Fruit fly (Drosophila melanogaster) whole organism, adult: ENCODE measurements around the gene dsx-c73A.

Source experiments
- CG12768 ChIP-seq: fragments of 200-800 bp; sonication (Bioruptor generic); optimal IDR thresholded peaks from 2 replicates; lab custom pipeline; 2017; ENCODE audit warnings: missing biosample characterization, missing genetic modification characterization, mild to moderate bottlenecking, moderate library complexity, missing genetic modification reagents
- Clk ChIP-seq: fragments of 200-800 bp; sonication (Bioruptor generic); optimal IDR thresholded peaks from 2 replicates; lab custom pipeline; 2017; ENCODE audit warnings: missing biosample characterization, missing genetic modification characterization
- Hr96 ChIP-seq: fragments of 200-800 bp; sonication (Bioruptor generic); optimal IDR thresholded peaks from 2 replicates; lab custom pipeline; 2016; ENCODE audit warnings: missing biosample characterization, missing genetic modification characterization
- Mnt ChIP-seq: fragments of 200-800 bp; sonication (Bioruptor generic); optimal IDR thresholded peaks from 2 replicates; lab custom pipeline; 2016; ENCODE audit warnings: missing biosample characterization, mild to moderate bottlenecking, missing genetic modification characterization
- cic ChIP-seq: fragments of 200-800 bp; sonication (Bioruptor generic); optimal IDR thresholded peaks from 2 replicates; lab custom pipeline; 2017; ENCODE audit warnings: missing biosample characterization, mild to moderate bottlenecking, missing genetic modification characterization, moderate library complexity
- tj ChIP-seq: fragments of 200-800 bp; sonication (Bioruptor generic); optimal IDR thresholded peaks from 3 replicates; lab custom pipeline; 2017; ENCODE audit warnings: missing biosample characterization, mild to moderate bottlenecking, missing genetic modification characterization, moderate library complexity
- toe ChIP-seq: fragments of 200-800 bp; sonication (Bioruptor generic); optimal IDR thresholded peaks from 2 replicates; lab custom pipeline; 2016; ENCODE audit warnings: missing biosample characterization, missing genetic modification characterization

- TF ChIP-seq toe: no peak
- peak; percentile 54 for TF ChIP-seq CG12768 (GFP tag; lab: Kevin White, UChicago)
- no peak for TF ChIP-seq Hr96
- TF ChIP-seq Mnt (GFP tag; lab: Kevin White, UChicago): peak; percentile 96
- TF ChIP-seq Clk (GFP tag; lab: Kevin White, UChicago): no peak
- peak; percentile 24 for TF ChIP-seq tj (GFP tag; lab: Kevin White, UChicago)
- peak; percentile 93 for TF ChIP-seq cic
Measured at dm6 chr3L:16385252-16385879, 66.4 kb downstream of the dsx-c73A start.
